Worm (Caenorhabditis elegans) whole organism, L1 larva: Measurements from ENCODE around the gene ZK1193.2.

ENCODE experiments used
- C16A3.4 ChIP-seq: fragments of 150-350 bp; optimal IDR thresholded peaks from 2 replicates; lab custom pipeline; 2014; ENCODE audit warnings: missing biosample characterization, missing genetic modification characterization
- F16B12.6 ChIP-seq: fragments of 150-350 bp; optimal IDR thresholded peaks from 2 replicates; lab custom pipeline; 2014; ENCODE audit warnings: missing biosample characterization, missing genetic modification characterization
- Y116A8C.19 ChIP-seq: sonication (generic microtip); optimal IDR thresholded peaks from 2 replicates; lab custom pipeline; 2016; ENCODE audit warnings: missing compliant biosample characterization, missing genetic modification characterization, borderline replicate concordance
- aha-1 ChIP-seq: fragments of 150-350 bp; optimal IDR thresholded peaks from 2 replicates; lab custom pipeline; 2014; ENCODE audit warnings: missing biosample characterization, missing genetic modification characterization
- aly-2 ChIP-seq: fragments of 150-350 bp; optimal IDR thresholded peaks from 2 replicates; lab custom pipeline; 2014; ENCODE audit warnings: missing biosample characterization, missing genetic modification characterization
- ama-1 ChIP-seq: fragments of 150-350 bp; optimal IDR thresholded peaks from 2 replicates; lab custom pipeline; 2014
- ceh-8 ChIP-seq: fragments of 200-800 bp; sonication (Bioruptor generic); optimal IDR thresholded peaks from 2 replicates; lab custom pipeline; 2018; ENCODE audit warnings: mild to moderate bottlenecking, missing genetic modification characterization, moderate library complexity, missing compliant biosample characterization
- ceh-88 ChIP-seq: fragments of 200-800 bp; sonication (Bioruptor generic); IDR thresholded peaks from 2 replicates; pipeline ENCODE4 v1.3.6; 2022; ENCODE audit warnings: missing genetic modification characterization, missing compliant biosample characterization
- ces-1 ChIP-seq: fragments of 150-350 bp; optimal IDR thresholded peaks from 2 replicates; lab custom pipeline; 2014; ENCODE audit warnings: missing biosample characterization, missing genetic modification reagents, missing genetic modification characterization
- dsc-1 ChIP-seq: sonication (generic microtip); optimal IDR thresholded peaks from 2 replicates; lab custom pipeline; 2016; ENCODE audit warnings: mild to moderate bottlenecking, missing genetic modification characterization, missing compliant biosample characterization
- efl-1 ChIP-seq, 4 experiments: fragments of 150-350 bp; optimal IDR thresholded peaks in 3 of 4; peaks in 1 of 4; 1 replicate in 1 of 4; 2 replicates in 3 of 4; lab custom pipeline; 2014; ENCODE audit warnings: missing biosample characterization in 2 of 4, missing genetic modification characterization in 2 of 4, missing genetic modification reagents in 2 of 4
- efl-3 ChIP-seq: fragments of 200-800 bp; sonication (Bioruptor generic); optimal IDR thresholded peaks from 2 replicates; lab custom pipeline; 2018; ENCODE audit warnings: mild to moderate bottlenecking, missing genetic modification characterization, missing compliant biosample characterization
- egl-27 ChIP-seq, 2 experiments: fragments of 150-350 bp in 1 of 2; sonication (generic microtip); optimal IDR thresholded peaks; 3 replicates each; lab custom pipeline; 2017 to 2018; ENCODE audit warnings: missing biosample characterization in 2 of 2, missing genetic modification characterization in 2 of 2, missing genetic modification reagents in 2 of 2
- elt-3 ChIP-seq, 6 experiments: fragments of 150-350 bp in 1 of 6; sonication (generic microtip); optimal IDR thresholded peaks; 2 replicates each; lab custom pipeline; 2017 to 2018; ENCODE audit warnings: missing biosample characterization in 6 of 6, missing genetic modification characterization in 6 of 6, inconsistent platforms in 1 of 6
- fkh-4 ChIP-seq: sonication (generic microtip); optimal IDR thresholded peaks from 2 replicates; lab custom pipeline; 2016; ENCODE audit warnings: missing compliant biosample characterization, missing genetic modification characterization, borderline replicate concordance
- fos-1 ChIP-seq: fragments of 150-350 bp; optimal IDR thresholded peaks from 2 replicates; lab custom pipeline; 2014; ENCODE audit warnings: missing biosample characterization, missing genetic modification characterization
- hlh-17 ChIP-seq: fragments of 200-800 bp; sonication (Bioruptor generic); optimal IDR thresholded peaks from 2 replicates; lab custom pipeline; 2018; ENCODE audit warnings: missing genetic modification characterization, mild to moderate bottlenecking, missing compliant biosample characterization, moderate library complexity, borderline replicate concordance
- hlh-4 ChIP-seq: sonication (generic microtip); optimal IDR thresholded peaks from 2 replicates; lab custom pipeline; 2016; ENCODE audit warnings: mild to moderate bottlenecking, missing genetic modification characterization, missing compliant biosample characterization
- jun-1 ChIP-seq: fragments of 150-350 bp; optimal IDR thresholded peaks from 2 replicates; lab custom pipeline; 2014; ENCODE audit warnings: missing biosample characterization, missing genetic modification reagents, missing genetic modification characterization
- lin-13 ChIP-seq: fragments of 150-350 bp; optimal IDR thresholded peaks from 2 replicates; lab custom pipeline; 2014; ENCODE audit warnings: missing biosample characterization, missing genetic modification reagents, missing genetic modification characterization
- lin-15B ChIP-seq: fragments of 150-350 bp; sonication (generic microtip); optimal IDR thresholded peaks from 3 replicates; lab custom pipeline; 2014; ENCODE audit warnings: missing biosample characterization, missing genetic modification characterization
- lin-35 ChIP-seq, 2 experiments: fragments of 150-350 bp; optimal IDR thresholded peaks; 2 replicates each; lab custom pipeline; 2014; ENCODE audit warnings: missing biosample characterization in 2 of 2, missing genetic modification characterization in 2 of 2, missing genetic modification reagents in 2 of 2
- lir-3 ChIP-seq: sonication (generic microtip); optimal IDR thresholded peaks from 2 replicates; lab custom pipeline; 2016; ENCODE audit warnings: mild to moderate bottlenecking, missing genetic modification characterization, moderate library complexity, missing compliant biosample characterization; ENCODE audit not compliant: poor library complexity
- lsy-2 ChIP-seq, 2 experiments: fragments of 150-350 bp; optimal IDR thresholded peaks; 2 replicates each; lab custom pipeline; 2014; ENCODE audit warnings: missing biosample characterization in 2 of 2, missing genetic modification characterization in 2 of 2
- mab-9 ChIP-seq: fragments of 200-800 bp; sonication (Bioruptor generic); IDR thresholded peaks from 2 replicates; pipeline ENCODE4 v1.3.6; 2022; ENCODE audit warnings: missing genetic modification reagents, missing genetic modification characterization, missing compliant biosample characterization
- mdl-1 ChIP-seq, 2 experiments: fragments of 150-350 bp; optimal IDR thresholded peaks; 2 replicates each; lab custom pipeline; 2014 to 2017; ENCODE audit warnings: missing biosample characterization in 2 of 2, missing genetic modification characterization in 2 of 2, inconsistent platforms in 1 of 2
- nhr-12 ChIP-seq: sonication (generic microtip); optimal IDR thresholded peaks from 2 replicates; lab custom pipeline; 2017; ENCODE audit warnings: missing biosample characterization, missing genetic modification characterization
- nhr-20 ChIP-seq: sonication (generic microtip); optimal IDR thresholded peaks from 2 replicates; lab custom pipeline; 2016; ENCODE audit warnings: mild to moderate bottlenecking, missing genetic modification characterization, missing compliant biosample characterization
- nhr-28 ChIP-seq: fragments of 150-350 bp; optimal IDR thresholded peaks from 2 replicates; lab custom pipeline; 2014; ENCODE audit warnings: missing biosample characterization, missing genetic modification characterization
- nhr-47 ChIP-seq: sonication (generic microtip); optimal IDR thresholded peaks from 2 replicates; lab custom pipeline; 2016; ENCODE audit warnings: mild to moderate bottlenecking, missing genetic modification characterization, moderate library complexity, missing compliant biosample characterization
- nhr-77 ChIP-seq: fragments of 150-350 bp; optimal IDR thresholded peaks from 2 replicates; lab custom pipeline; 2014; ENCODE audit warnings: missing biosample characterization, missing genetic modification characterization
- nhr-84 ChIP-seq: sonication (generic microtip); optimal IDR thresholded peaks from 2 replicates; lab custom pipeline; 2017; ENCODE audit warnings: missing biosample characterization, missing genetic modification characterization
- nhr-85 ChIP-seq: sonication (generic microtip); peaks from one replicate; lab custom pipeline; 2016; ENCODE audit warnings: missing genetic modification characterization, inconsistent platforms, missing compliant biosample characterization
- nhr-90 ChIP-seq: sonication (generic microtip); optimal IDR thresholded peaks from 2 replicates; lab custom pipeline; 2016; ENCODE audit warnings: mild to moderate bottlenecking, missing genetic modification characterization, missing compliant biosample characterization; ENCODE audit not compliant: poor library complexity
- pax-3 ChIP-seq: fragments of 200-800 bp; sonication (Bioruptor generic); optimal IDR thresholded peaks from 2 replicates; lab custom pipeline; 2018; ENCODE audit warnings: mild to moderate bottlenecking, missing genetic modification characterization, moderate library complexity, missing compliant biosample characterization
- pqm-1 ChIP-seq: sonication (generic microtip); optimal IDR thresholded peaks from 3 replicates; lab custom pipeline; 2017; ENCODE audit warnings: missing biosample characterization, missing genetic modification characterization
- rnt-1 ChIP-seq: sonication (generic microtip); optimal IDR thresholded peaks from 2 replicates; lab custom pipeline; 2016; ENCODE audit warnings: mild to moderate bottlenecking, missing genetic modification characterization, moderate library complexity, missing compliant biosample characterization
- snpc-4 ChIP-seq: fragments of 150-350 bp; optimal IDR thresholded peaks from 2 replicates; lab custom pipeline; 2014; ENCODE audit warnings: missing biosample characterization, missing genetic modification characterization
- snu-23 ChIP-seq: sonication (generic microtip); optimal IDR thresholded peaks from 2 replicates; lab custom pipeline; 2016; ENCODE audit warnings: missing genetic modification characterization, missing compliant biosample characterization
- sptf-1 ChIP-seq: fragments of 150-350 bp; optimal IDR thresholded peaks from 2 replicates; lab custom pipeline; 2014; ENCODE audit warnings: missing biosample characterization, missing genetic modification characterization
- sup-37 ChIP-seq: fragments of 200-800 bp; sonication (Bioruptor generic); optimal IDR thresholded peaks from 2 replicates; lab custom pipeline; 2018; ENCODE audit warnings: mild to moderate bottlenecking, missing genetic modification characterization, missing compliant biosample characterization
- swsn-7 ChIP-seq: sonication (generic microtip); optimal IDR thresholded peaks from 2 replicates; lab custom pipeline; 2016; ENCODE audit warnings: missing genetic modification characterization, missing compliant biosample characterization
- tbx-2 ChIP-seq: sonication (generic microtip); optimal IDR thresholded peaks from 2 replicates; lab custom pipeline; 2016; ENCODE audit warnings: missing genetic modification characterization, missing compliant biosample characterization
- unc-130 ChIP-seq: fragments of 150-350 bp; optimal IDR thresholded peaks from 2 replicates; lab custom pipeline; 2017; ENCODE audit warnings: missing biosample characterization, missing genetic modification characterization, inconsistent platforms
- unc-30 ChIP-seq: sonication (generic microtip); optimal IDR thresholded peaks from 2 replicates; lab custom pipeline; 2017; ENCODE audit warnings: missing biosample characterization, missing genetic modification characterization
- unc-62 ChIP-seq: fragments of 150-350 bp; optimal IDR thresholded peaks from 2 replicates; lab custom pipeline; 2014; ENCODE audit warnings: missing biosample characterization, missing genetic modification reagents, missing genetic modification characterization
- unc-86 ChIP-seq: sonication (generic microtip); optimal IDR thresholded peaks from 2 replicates; lab custom pipeline; 2016; ENCODE audit warnings: missing genetic modification characterization, missing compliant biosample characterization
- zag-1 ChIP-seq: fragments of 150-350 bp; optimal IDR thresholded peaks from 2 replicates; lab custom pipeline; 2014; ENCODE audit warnings: missing biosample characterization, missing genetic modification characterization
- ztf-11 ChIP-seq, 2 experiments: sonication (generic microtip); optimal IDR thresholded peaks; 2 replicates each; lab custom pipeline; 2016 to 2017; ENCODE audit warnings: missing genetic modification characterization in 2 of 2, missing biosample characterization in 1 of 2, missing compliant biosample characterization in 1 of 2

ZK1193.2 gene

DNA sequence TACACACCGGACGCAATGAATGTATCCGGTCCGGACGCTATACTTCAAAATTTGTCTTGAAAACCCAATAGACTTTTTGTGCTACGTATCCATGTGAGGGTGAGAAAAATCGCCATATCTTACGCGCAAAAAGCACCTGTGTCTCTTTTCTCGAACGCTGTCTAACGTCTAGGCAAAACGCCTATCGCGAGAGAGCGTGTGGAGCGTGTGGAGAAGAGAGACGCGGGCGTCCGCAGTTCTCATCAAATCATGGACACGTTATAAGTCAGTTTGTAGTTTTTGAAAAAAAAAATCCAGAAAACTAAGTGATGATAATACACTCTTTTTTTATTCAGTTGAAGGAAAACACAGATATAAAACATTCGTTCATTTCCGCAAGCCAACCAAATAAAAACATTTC is 44.4 kb downstream of the ZK1193.2 start:
- no peak for TF ChIP-seq nhr-84 (tag; lab: Kevin White, UChicago)
- TF ChIP-seq lin-15B, result no peak
- TF ChIP-seq tbx-2 (tag; lab: Kevin White, UChicago), result no peak
- TF ChIP-seq fkh-4 (tag; lab: Kevin White, UChicago), result no peak
- TF ChIP-seq ceh-88 (GFP tag; lab: Robert Waterston, UW), result no peak
- no peak for TF ChIP-seq dsc-1 (tag; lab: Kevin White, UChicago)
- no peak for TF ChIP-seq ceh-8 (GFP tag; lab: Kevin White, UChicago)
- no peak for TF ChIP-seq aha-1 (tag; lab: Kevin White, UChicago)
- TF ChIP-seq efl-3 (GFP tag; lab: Kevin White, UChicago), result no peak
- no peak for TF ChIP-seq lin-13 (GFP tag; lab: Kevin White, UChicago)
- TF ChIP-seq snu-23 (GFP tag; lab: Kevin White, UChicago), result peak; percentile 24
- no peak for TF ChIP-seq unc-86
- TF ChIP-seq snpc-4 (tag; lab: Kevin White, UChicago), result no peak
- no peak for TF ChIP-seq aly-2
- TF ChIP-seq swsn-7 (tag; lab: Kevin White, UChicago), result no peak
- TF ChIP-seq zag-1 (tag; lab: Kevin White, UChicago), result no peak
- no peak for TF ChIP-seq unc-130 (tag; lab: Kevin White, UChicago)
- peak in 1 of 2 experiments; percentile 8 for TF ChIP-seq mdl-1 (tag; optimal IDR thresholded peaks at IDR 0.05; lab: Kevin White, UChicago)
- no peak for TF ChIP-seq ztf-11 (tag; optimal IDR thresholded peaks at IDR 0.05; lab: Kevin White, UChicago)
- no peak for TF ChIP-seq hlh-17 (GFP tag; lab: Kevin White, UChicago)
- TF ChIP-seq Y116A8C.19 (tag; lab: Kevin White, UChicago), result no peak
- peak; percentile 13 for TF ChIP-seq nhr-47
- no peak for TF ChIP-seq egl-27 (tag; optimal IDR thresholded peaks at IDR 0.05; lab: Kevin White, UChicago)
- TF ChIP-seq jun-1 (tag; lab: Kevin White, UChicago), result no peak
- no peak for TF ChIP-seq pax-3 (tag; lab: Kevin White, UChicago)
- no peak for TF ChIP-seq ces-1
- no peak for TF ChIP-seq efl-1 (optimal IDR thresholded peaks at IDR 0.05; lab: Kevin White, UChicago)
- TF ChIP-seq efl-1 (GFP tag; optimal IDR thresholded peaks at IDR 0.05 in 1 of 2; lab: Kevin White, UChicago), result no peak
- TF ChIP-seq F16B12.6 (tag; lab: Kevin White, UChicago), result peak; percentile 38
- TF ChIP-seq ama-1 (lab: Kevin White, UChicago), result no peak
- no peak for TF ChIP-seq fos-1
- no peak for TF ChIP-seq hlh-4
- TF ChIP-seq lin-35 (GFP tag; optimal IDR thresholded peaks at IDR 0.05; lab: Kevin White, UChicago), result peak in 1 of 2 experiments; percentile 35
- TF ChIP-seq nhr-85 (tag; lab: Kevin White, UChicago), result no peak
- TF ChIP-seq lsy-2 (tag; optimal IDR thresholded peaks at IDR 0.05; lab: Kevin White, UChicago), result no peak
- no peak for TF ChIP-seq nhr-90 (tag; lab: Kevin White, UChicago)
- TF ChIP-seq pqm-1 (tag; lab: Kevin White, UChicago), result no peak
- no peak for TF ChIP-seq nhr-28 (tag; lab: Kevin White, UChicago)
- TF ChIP-seq unc-62 (GFP tag; lab: Kevin White, UChicago), result no peak
- no peak for TF ChIP-seq C16A3.4 (tag; lab: Kevin White, UChicago)
- TF ChIP-seq nhr-77 (tag; lab: Kevin White, UChicago), result no peak
- TF ChIP-seq, all 84 proteins: peak for 5

ce11 chrX:380505-380904 is 44.9 kb downstream of the ZK1193.2 start, which contains the start of gene R04A9.3:
Gene R04A9.3 (minus strand): TSS chrX:380605.
- TF ChIP-seq sup-37 (GFP tag; lab: Kevin White, UChicago) (no peak), sptf-1 (no peak), rnt-1 (tag; lab: Kevin White, UChicago) (no peak), mab-9 (GFP tag; lab: Robert Waterston, UW) (no peak), elt-3 (tag; optimal IDR thresholded peaks at IDR 0.05; lab: Kevin White, UChicago) (no peak), zag-1 (tag; lab: Kevin White, UChicago) (no peak), unc-130 (tag; lab: Kevin White, UChicago) (no peak), nhr-28 (tag; lab: Kevin White, UChicago) (no peak), nhr-12 (no peak), unc-30 (tag; lab: Kevin White, UChicago) (no peak), nhr-20 (no peak), lir-3 (tag; lab: Kevin White, UChicago) (no peak)
